Fruit fly (Drosophila melanogaster): ENCODE results near the gene kuz.

kuz gene

DNA sequence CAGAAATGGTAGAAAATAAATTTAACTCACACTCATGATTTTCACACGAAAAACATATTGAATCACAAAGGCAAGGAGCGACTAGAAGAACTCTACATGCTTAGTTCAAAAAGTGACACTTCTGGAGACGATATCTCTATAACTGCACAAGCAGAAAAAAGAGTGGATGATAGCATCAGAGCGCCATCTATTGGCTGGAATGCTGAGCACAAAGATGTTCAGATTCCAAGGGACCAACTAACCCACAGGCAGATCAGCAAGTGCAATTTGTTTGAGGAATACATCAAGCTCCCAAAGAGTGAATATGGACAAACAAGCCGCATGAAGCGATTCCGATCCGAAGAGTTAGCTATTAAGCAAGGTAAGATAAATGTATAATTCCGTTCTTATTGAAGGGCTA is 9.2 kb upstream of the kuz start, which contains the start of gene CG16852:
TSS of gene CG16852 (plus strand) at position 48 of the 400 bp plus-strand sequence.
- TF ChIP-seq bbx (GFP tag; IDR thresholded peaks at IDR 0.05; ENCODE audit: partially characterized antibody) (no peak), CG30403 (GFP tag; optimal IDR thresholded peaks at IDR 0.05) (no peak), Ravus (GFP tag; IDR thresholded peaks at IDR 0.05) (no peak), gsb (GFP tag; IDR thresholded peaks at IDR 0.05) (no peak), tap (tag; optimal IDR thresholded peaks at IDR 0.05) (no peak), cwo (GFP tag; optimal IDR thresholded peaks at IDR 0.05) (no peak), Lim3 (GFP tag; IDR thresholded peaks at IDR 0.05) (no peak), CG10979 (tag; optimal IDR thresholded peaks at IDR 0.05) (peak; percentile 56), GATAe (GFP tag; conservative IDR thresholded peaks at IDR 0.05) (no peak), CTCF (GFP tag; optimal IDR thresholded peaks at IDR 0.05) (peak; percentile 79)

DNA sequence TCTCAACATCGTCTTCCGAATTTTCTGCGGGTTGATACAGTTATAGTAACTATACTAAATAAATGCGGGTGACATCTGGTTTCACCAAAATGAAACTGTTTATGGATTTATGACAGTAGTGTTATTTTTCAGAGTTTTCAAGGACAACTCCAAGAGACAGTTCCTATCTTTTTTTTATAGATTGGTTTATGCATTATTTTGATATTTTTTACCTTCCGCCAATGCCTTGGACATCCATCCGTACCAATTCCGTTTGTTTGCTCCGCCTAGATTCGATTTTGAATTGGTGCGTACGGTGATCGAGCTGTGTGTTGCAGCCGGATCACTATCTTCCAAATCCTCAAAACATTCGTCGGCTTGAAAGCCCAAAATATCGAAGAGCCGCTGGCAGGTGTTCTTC is 8.0 kb upstream of the kuz start, which contains the start of gene CG16853:
TSS of gene CG16853 (plus strand) at position 301 of the 400 bp plus-strand sequence.
- TF ChIP-seq CG12104 (GFP tag; optimal IDR thresholded peaks at IDR 0.05) (no peak), jing (GFP tag; optimal IDR thresholded peaks at IDR 0.05) (no peak), ssp (GFP tag; IDR thresholded peaks at IDR 0.05) (no peak), CG11398 (GFP tag; optimal IDR thresholded peaks at IDR 0.05) (no peak), CG13123 (GFP tag; optimal IDR thresholded peaks at IDR 0.05) (no peak), Deaf1 (tag; optimal IDR thresholded peaks at IDR 0.05) (no peak), CG8944 (GFP tag; optimal IDR thresholded peaks at IDR 0.05) (no peak), Lhr (GFP tag; optimal IDR thresholded peaks at IDR 0.05) (no peak), dm (GFP tag; optimal IDR thresholded peaks at IDR 0.05) (no peak), Oli (tag; optimal IDR thresholded peaks at IDR 0.05) (no peak), run (tag; optimal IDR thresholded peaks at IDR 0.05) (no peak), kay (GFP tag; optimal IDR thresholded peaks at IDR 0.05) (no peak), z (GFP tag; IDR thresholded peaks at IDR 0.05) (no peak), sens-2 (GFP tag; IDR thresholded peaks at IDR 0.05) (no peak), Mes4 (GFP tag; optimal IDR thresholded peaks at IDR 0.05) (no peak)

DNA sequence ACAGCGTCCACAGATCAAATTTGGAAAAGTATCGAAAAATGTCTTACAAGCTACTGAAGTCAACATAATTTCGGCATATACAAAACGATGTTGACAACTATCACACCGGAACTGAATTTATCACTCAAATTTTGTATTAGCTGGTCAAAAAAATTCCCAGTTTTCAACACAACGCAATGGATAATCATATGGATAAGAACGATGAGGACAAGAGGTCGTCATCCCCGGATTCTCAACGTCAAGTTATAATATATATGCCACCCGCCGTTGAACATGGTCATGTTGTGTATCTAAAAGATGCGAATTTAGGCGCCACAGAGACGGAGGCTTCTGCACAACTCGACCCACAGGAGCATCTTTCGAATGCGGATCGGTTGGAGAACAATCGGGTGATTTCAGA is 7.5 kb upstream of the kuz start, which contains the start of gene CG9263:
TSS of gene CG9263 (minus strand) at position 101 of the 400 bp plus-strand sequence.
- TF ChIP-seq CG18619 (GFP tag; optimal IDR thresholded peaks at IDR 0.05) (no peak), sens (GFP tag) (peak; percentile 50), ci (GFP tag; IDR thresholded peaks at IDR 0.05) (no peak), Elba2 (GFP tag; optimal IDR thresholded peaks at IDR 0.05) (no peak)

dm6 chr2L:13545678-13546077 is 4.3 kb upstream of the kuz start:
- TF ChIP-seq Drgx (GFP tag; IDR thresholded peaks at IDR 0.05) (peak; percentile 59), vvl (GFP tag; IDR thresholded peaks at IDR 0.05) (0 out of 2 replicates have a peak, but pooled peaks have one; percentile 16), CG13894 (tag; optimal IDR thresholded peaks at IDR 0.05) (peak; percentile 92), Nf-YA (GFP tag; IDR thresholded peaks at IDR 0.05) (no peak), MTF-1 (GFP tag; optimal IDR thresholded peaks at IDR 0.05; ENCODE audit: borderline replicate concordance) (no peak), CG2199 (GFP tag; IDR thresholded peaks at IDR 0.05) (peak; percentile 89; the same call in 2 of the 3 replicates), CG13296 (GFP tag; optimal IDR thresholded peaks at IDR 0.05) (no peak), sens (GFP tag) (peak; percentile 69), sqz (GFP tag; optimal IDR thresholded peaks at IDR 0.05) (peak; percentile 82), Med (GFP tag) (peak; percentile 22), Gug (GFP tag; IDR thresholded peaks at IDR 0.05) (no peak), NC2β (GFP tag; optimal IDR thresholded peaks at IDR 0.05) (no peak), chn (GFP tag; optimal IDR thresholded peaks at IDR 0.05) (no peak), nom (GFP tag; optimal IDR thresholded peaks at IDR 0.05) (peak; percentile 98), p53 (GFP tag; optimal IDR thresholded peaks at IDR 0.05) (no peak), chinmo (GFP tag; IDR thresholded peaks at IDR 0.05; ENCODE audit: partially characterized antibody) (0 out of 4 replicates have a peak, but pooled peaks have one; percentile 67), Deaf1 (tag; optimal IDR thresholded peaks at IDR 0.05) (peak; percentile 79), CG4617 (GFP tag; optimal IDR thresholded peaks at IDR 0.05; ENCODE audit: borderline replicate concordance) (no peak), Aef1 (GFP tag; IDR thresholded peaks at IDR 0.05) (0 out of 3 replicates have a peak, but pooled peaks have one; percentile 14), stc (GFP tag; IDR thresholded peaks at IDR 0.05) (no peak), bsh (GFP tag; optimal IDR thresholded peaks at IDR 0.05) (peak in 1 of 2 experiments; percentile 95), gsb-n (tag; optimal IDR thresholded peaks at IDR 0.05) (no peak)
